Fruit fly (Drosophila melanogaster) whole organism, embryonic: Measurements from ENCODE around the gene Rbfox1.

Source experiments
- Abd-B ChIP-seq: fragments of 200-800 bp; sonication (Bioruptor generic); optimal IDR thresholded peaks from 2 replicates; lab custom pipeline; 2018; ENCODE audit warnings: missing biosample characterization, mild to moderate bottlenecking, missing genetic modification characterization, moderate library complexity
- Bteb2 ChIP-seq: fragments of 200-800 bp; sonication (Bioruptor generic); optimal IDR thresholded peaks from 2 replicates; lab custom pipeline; 2016; ENCODE audit warnings: missing biosample characterization, missing genetic modification characterization
- CG11723 ChIP-seq: fragments of 200-800 bp; sonication (Bioruptor generic); optimal IDR thresholded peaks from 2 replicates; lab custom pipeline; 2017; ENCODE audit warnings: missing biosample characterization, mild to moderate bottlenecking, missing genetic modification characterization
- CG12219 ChIP-seq: fragments of 200-800 bp; sonication (Bioruptor generic); optimal IDR thresholded peaks from 3 replicates; lab custom pipeline; 2018; ENCODE audit warnings: missing biosample characterization, mild to moderate bottlenecking, missing genetic modification characterization
- CG13424 ChIP-seq: fragments of 200-800 bp; sonication (Bioruptor generic); optimal IDR thresholded peaks from 2 replicates; lab custom pipeline; 2019; ENCODE audit warnings: missing biosample characterization, mild to moderate bottlenecking, missing genetic modification characterization, moderate library complexity
- CG13624 ChIP-seq: fragments of 200-800 bp; sonication (Bioruptor generic); optimal IDR thresholded peaks from 2 replicates; lab custom pipeline; 2016; ENCODE audit warnings: missing biosample characterization, missing genetic modification characterization
- CG13775 ChIP-seq: fragments of 200-800 bp; sonication (Bioruptor generic); optimal IDR thresholded peaks from 3 replicates; lab custom pipeline; 2017; ENCODE audit warnings: missing biosample characterization, mild to moderate bottlenecking, missing genetic modification characterization
- CG14050 ChIP-seq: fragments of 200-800 bp; sonication (Bioruptor generic); IDR thresholded peaks from 3 replicates; pipeline ENCODE4 v1.3.6; 2022; ENCODE audit warnings: missing biosample characterization, missing genetic modification characterization
- CG16863 ChIP-seq: fragments of 200-800 bp; sonication (Bioruptor generic); optimal IDR thresholded peaks from 3 replicates; lab custom pipeline; 2016; ENCODE audit warnings: missing biosample characterization, missing genetic modification characterization
- CG17361 ChIP-seq: fragments of 200-800 bp; sonication (Bioruptor generic); IDR thresholded peaks from 3 replicates; pipeline ENCODE4 v1.3.6; 2022; ENCODE audit warnings: missing biosample characterization, missing genetic modification characterization
- CG18011 ChIP-seq: fragments of 200-800 bp; sonication (Bioruptor generic); optimal IDR thresholded peaks from 2 replicates; lab custom pipeline; 2017; ENCODE audit warnings: missing biosample characterization, missing genetic modification characterization, mild to moderate bottlenecking, moderate library complexity, missing genotype
- CG32767 ChIP-seq: fragments of 200-800 bp; sonication (Bioruptor generic); IDR thresholded peaks from 2 replicates; pipeline ENCODE4 v1.3.6; 2022; ENCODE audit warnings: missing biosample characterization, missing genetic modification characterization
- CG34376 ChIP-seq: fragments of 200-800 bp; sonication (Bioruptor generic); optimal IDR thresholded peaks from 2 replicates; lab custom pipeline; 2018; ENCODE audit warnings: missing biosample characterization, mild to moderate bottlenecking, missing genetic modification characterization
- CG4282 ChIP-seq: fragments of 200-800 bp; sonication (Bioruptor generic); optimal IDR thresholded peaks from 2 replicates; lab custom pipeline; 2016; ENCODE audit warnings: missing biosample characterization, missing genetic modification characterization
- CG4404 ChIP-seq: fragments of 200-800 bp; sonication (Bioruptor generic); IDR thresholded peaks from 2 replicates; pipeline ENCODE4 v1.3.6; 2022; ENCODE audit warnings: missing biosample characterization, missing genetic modification characterization
- CG7745 ChIP-seq: fragments of 200-800 bp; sonication (Bioruptor generic); optimal IDR thresholded peaks from 2 replicates; lab custom pipeline; 2018; ENCODE audit warnings: missing biosample characterization, mild to moderate bottlenecking, missing genetic modification characterization, moderate library complexity
- CG7786 ChIP-seq: fragments of 200-800 bp; sonication (Bioruptor generic); optimal IDR thresholded peaks from 2 replicates; lab custom pipeline; 2016; ENCODE audit warnings: missing biosample characterization, missing genetic modification characterization
- CG9727 ChIP-seq: fragments of 200-800 bp; sonication (Bioruptor generic); optimal IDR thresholded peaks from 3 replicates; lab custom pipeline; 2017; ENCODE audit warnings: missing biosample characterization, mild to moderate bottlenecking, missing genetic modification characterization
- CG9817 ChIP-seq: fragments of 200-800 bp; sonication (Bioruptor generic); optimal IDR thresholded peaks from 2 replicates; lab custom pipeline; 2018; ENCODE audit warnings: missing biosample characterization, mild to moderate bottlenecking, missing genetic modification characterization, moderate library complexity
- Chrac-16 ChIP-seq: fragments of 200-800 bp; sonication (Bioruptor generic); optimal IDR thresholded peaks from 3 replicates; lab custom pipeline; 2016; ENCODE audit warnings: missing biosample characterization, missing genetic modification characterization
- Doc2 ChIP-seq: fragments of 200-800 bp; sonication (Bioruptor generic); IDR thresholded peaks from 2 replicates; pipeline ENCODE4 v1.3.6; 2022; ENCODE audit warnings: missing biosample characterization, missing genetic modification characterization
- Elba2 ChIP-seq: fragments of 200-800 bp; sonication (Bioruptor generic); optimal IDR thresholded peaks from 3 replicates; lab custom pipeline; 2016; ENCODE audit warnings: missing biosample characterization, missing genetic modification characterization
- HLH3B ChIP-seq: fragments of 200-800 bp; sonication (Bioruptor generic); IDR thresholded peaks from 2 replicates; pipeline ENCODE4 v1.3.6; 2022; ENCODE audit warnings: missing biosample characterization, missing genetic modification characterization
- Lpt ChIP-seq: fragments of >200 bp; optimal IDR thresholded peaks from 2 replicates; lab custom pipeline; 2018; ENCODE audit warnings: missing biosample characterization, missing genetic modification characterization
- MESR4 ChIP-seq: fragments of 200-800 bp; sonication (Bioruptor generic); optimal IDR thresholded peaks from 2 replicates; lab custom pipeline; 2018; ENCODE audit warnings: missing biosample characterization, mild to moderate bottlenecking, missing genetic modification characterization, moderate library complexity
- Med ChIP-seq: fragments of 200-800 bp; sonication (Bioruptor generic); peaks from one replicate; lab custom pipeline; 2016; ENCODE audit warnings: missing biosample characterization, missing genetic modification characterization, mild to moderate bottlenecking, inconsistent platforms, moderate library complexity
- NFAT ChIP-seq: fragments of 200-800 bp; sonication (Bioruptor generic); IDR thresholded peaks from 2 replicates; pipeline ENCODE4 v1.3.6; 2022; ENCODE audit warnings: missing biosample characterization, missing genetic modification characterization
- Pdp1 ChIP-seq, 2 experiments: fragments of 200-800 bp; sonication (Bioruptor generic); optimal IDR thresholded peaks; 3 replicates each; lab custom pipeline; 2016; ENCODE audit warnings: missing biosample characterization in 2 of 2, missing genetic modification characterization in 2 of 2, mild to moderate bottlenecking in 1 of 2, moderate library complexity in 1 of 2
- Rfx ChIP-seq: fragments of 200-800 bp; sonication (Bioruptor generic); IDR thresholded peaks from 2 replicates; pipeline ENCODE4 v1.3.6; 2022; ENCODE audit warnings: missing biosample characterization, missing genetic modification characterization
- Side ChIP-seq: fragments of 200-800 bp; sonication (Bioruptor generic); optimal IDR thresholded peaks from 2 replicates; lab custom pipeline; 2016; ENCODE audit warnings: missing biosample characterization, missing genetic modification characterization
- Sry-β ChIP-seq: fragments of 200-800 bp; sonication (Bioruptor generic); optimal IDR thresholded peaks from 2 replicates; lab custom pipeline; 2018; ENCODE audit warnings: missing biosample characterization, mild to moderate bottlenecking, missing genetic modification characterization, moderate library complexity
- amos ChIP-seq: fragments of 200-800 bp; sonication (Bioruptor generic); IDR thresholded peaks from 2 replicates; pipeline ENCODE4 v1.3.6; 2022; ENCODE audit warnings: missing biosample characterization, missing genetic modification characterization; ENCODE audit not compliant: partially characterized antibody
- ase ChIP-seq: fragments of 200-800 bp; sonication (Bioruptor generic); IDR thresholded peaks from 3 replicates; pipeline ENCODE4 v1.3.6; 2022; ENCODE audit warnings: missing biosample characterization, missing genetic modification characterization
- bigmax ChIP-seq: fragments of 200-800 bp; sonication (Bioruptor generic); optimal IDR thresholded peaks from 2 replicates; lab custom pipeline; 2018; ENCODE audit warnings: missing biosample characterization, mild to moderate bottlenecking, missing genetic modification characterization
- chif ChIP-seq, 2 experiments: fragments of 200-800 bp; sonication (Bioruptor generic); optimal IDR thresholded peaks; 3 replicates each; lab custom pipeline; 2016; ENCODE audit warnings: missing biosample characterization in 2 of 2, missing genetic modification characterization in 2 of 2
- crol ChIP-seq: fragments of 200-800 bp; sonication (Bioruptor generic); IDR thresholded peaks from 2 replicates; pipeline ENCODE4 v1.3.6; 2022; ENCODE audit warnings: missing biosample characterization, missing genetic modification characterization
- dmrt99B ChIP-seq: fragments of 200-800 bp; sonication (Bioruptor generic); optimal IDR thresholded peaks from 2 replicates; lab custom pipeline; 2018; ENCODE audit warnings: missing biosample characterization, mild to moderate bottlenecking, missing genetic modification characterization, moderate library complexity
- gce ChIP-seq: fragments of 200-800 bp; sonication (Bioruptor generic); IDR thresholded peaks from 3 replicates; pipeline ENCODE4 v1.3.6; 2022; ENCODE audit warnings: missing biosample characterization, missing genetic modification characterization
- gsb-n ChIP-seq: fragments of 200-800 bp; sonication (Bioruptor generic); optimal IDR thresholded peaks from 3 replicates; lab custom pipeline; 2018; ENCODE audit warnings: missing biosample characterization, mild to moderate bottlenecking, missing genetic modification characterization
- kni ChIP-seq: fragments of 200-800 bp; sonication (Bioruptor generic); optimal IDR thresholded peaks from 3 replicates; lab custom pipeline; 2017; ENCODE audit warnings: mild to moderate bottlenecking, missing biosample characterization, missing genetic modification reagents, missing genetic modification characterization
- luna ChIP-seq: fragments of 200-800 bp; sonication (Bioruptor generic); optimal IDR thresholded peaks from 2 replicates; lab custom pipeline; 2016; ENCODE audit warnings: missing biosample characterization, missing genetic modification characterization
- oc ChIP-seq: fragments of 200-800 bp; sonication (Bioruptor generic); optimal IDR thresholded peaks from 2 replicates; lab custom pipeline; 2018; ENCODE audit warnings: missing biosample characterization, mild to moderate bottlenecking, missing genetic modification characterization, moderate library complexity
- pan ChIP-seq, 4 experiments: fragments of >200 bp in 3 of 4; fragments of 200-800 bp in 1 of 4; sonication (Bioruptor generic) in 1 of 4; optimal IDR thresholded peaks in 3 of 4; IDR thresholded peaks in 1 of 4; 2 replicates each; pipeline versions ENCODE4 v1.3.6 to Lab custom; 2017 to 2022; ENCODE audit warnings: missing biosample characterization in 2 of 4, missing genetic modification characterization in 2 of 4, mixed read lengths in 1 of 4
- sd ChIP-seq: fragments of 200-800 bp; sonication (Bioruptor generic); optimal IDR thresholded peaks from 3 replicates; lab custom pipeline; 2018; ENCODE audit warnings: missing biosample characterization, mild to moderate bottlenecking, missing genetic modification characterization, moderate library complexity
- slou ChIP-seq: fragments of 200-800 bp; sonication (Bioruptor generic); optimal IDR thresholded peaks from 3 replicates; lab custom pipeline; 2016; ENCODE audit warnings: missing biosample characterization, missing genetic modification characterization
- so ChIP-seq: fragments of 200-800 bp; sonication (Bioruptor generic); IDR thresholded peaks from 3 replicates; pipeline ENCODE4 v1.3.6; 2022; ENCODE audit warnings: missing biosample characterization, missing genetic modification characterization
- tll ChIP-seq, 2 experiments: fragments of 200-800 bp in 1 of 2; fragments of >200 bp in 1 of 2; sonication (Bioruptor generic) in 1 of 2; optimal IDR thresholded peaks; 2 replicates each; lab custom pipeline; 2017 to 2019; ENCODE audit warnings: missing biosample characterization in 2 of 2, missing genetic modification characterization in 2 of 2, mild to moderate bottlenecking in 1 of 2, moderate library complexity in 1 of 2
- zen ChIP-seq: fragments of 200-800 bp; sonication (Bioruptor generic); optimal IDR thresholded peaks from 3 replicates; lab custom pipeline; 2018; ENCODE audit warnings: missing biosample characterization, mild to moderate bottlenecking, missing genetic modification characterization, moderate library complexity

The Rbfox1 gene

dm6 chr3L:10553152-10553551 is 71.9 kb downstream of the Rbfox1 start:
- TF ChIP-seq CG34376 (GFP tag; lab: Kevin White, UChicago) (peak; percentile 30), Med (GFP tag; lab: Kevin White, UChicago) (peak; percentile 42), sd (tag; lab: Kevin White, UChicago) (peak; percentile 66), CG9817 (tag; lab: Kevin White, UChicago) (no peak), Pdp1 (GFP tag; optimal IDR thresholded peaks at IDR 0.05; lab: Kevin White, UChicago) (peak in 1 of 2 experiments; percentile 24), Bteb2 (GFP tag; lab: Kevin White, UChicago) (no peak)

dm6 chr3L:10554489-10554888 is 73.3 kb downstream of the Rbfox1 start:
- TF ChIP-seq Elba2 (GFP tag; lab: Kevin White, UChicago) (peak; percentile 20), CG13424 (peak; percentile 79), HLH3B (GFP tag; lab: Robert Waterston, UW) (peak; percentile 82), MESR4 (GFP tag; lab: Kevin White, UChicago) (peak; percentile 20), so (GFP tag; lab: Robert Waterston, UW) (peak; percentile 81; the same call in 2 of the 3 replicates), bigmax (GFP tag; lab: Kevin White, UChicago) (peak; percentile 5), NFAT (GFP tag; lab: Robert Waterston, UW) (0 out of 2 replicates have a peak, but pooled peaks have one; percentile 4), CG12219 (GFP tag; lab: Kevin White, UChicago) (peak; percentile 80), luna (GFP tag; lab: Kevin White, UChicago) (no peak), Abd-B (GFP tag; lab: Kevin White, UChicago) (peak; percentile 81), CG16863 (GFP tag; lab: Kevin White, UChicago) (peak; percentile 67), tll (GFP tag; optimal IDR thresholded peaks at IDR 0.05; lab: Kevin White, UChicago) (no peak), CG7786 (peak; percentile 53), oc (peak; percentile 81), Lpt (GFP tag; lab: Kevin White, UChicago) (no peak), gce (GFP tag; lab: Robert Waterston, UW) (peak; percentile 80), CG14050 (GFP tag; lab: Robert Waterston, UW) (peak; percentile 56), CG4404 (GFP tag; lab: Robert Waterston, UW) (peak; percentile 79), crol (GFP tag; lab: Robert Waterston, UW) (0 out of 2 replicates have a peak, but pooled peaks have one; percentile 25), CG9727 (GFP tag; lab: Kevin White, UChicago) (peak; percentile 93), CG18011 (no peak), zen (peak; percentile 88), CG17361 (peak; percentile 88), CG7745 (tag; lab: Kevin White, UChicago) (peak; percentile 21), Rfx (GFP tag; lab: Robert Waterston, UW) (peak; percentile 62), Doc2 (GFP tag; lab: Robert Waterston, UW) (no peak), CG32767 (GFP tag; lab: Robert Waterston, UW) (peak; percentile 65; the same call in 1 of the 2 replicates), CG11723 (GFP tag; lab: Kevin White, UChicago) (peak; percentile 48), CG4282 (GFP tag; lab: Kevin White, UChicago) (no peak), slou (GFP tag; lab: Kevin White, UChicago) (no peak), CG13775 (GFP tag; lab: Kevin White, UChicago) (peak; percentile 73), CG13624 (GFP tag; lab: Kevin White, UChicago) (peak; percentile 45), dmrt99B (peak; percentile 91), ase (GFP tag; lab: Robert Waterston, UW) (peak; percentile 71; the same call in 2 of the 3 replicates), Side (GFP tag; lab: Kevin White, UChicago) (peak; percentile 84), pan (optimal IDR thresholded peaks at IDR 0.05; lab: Kevin White, UChicago) (no peak), pan (GFP tag; optimal IDR thresholded peaks at IDR 0.05 in 1 of 2, IDR thresholded peaks at IDR 0.05 in 1 of 2) (peak in 1 of 2 experiments; percentile 89), gsb-n (tag; lab: Kevin White, UChicago) (peak; percentile 91), amos (GFP tag; lab: Robert Waterston, UW) (no peak), Chrac-16 (peak; percentile 70), Sry-β (GFP tag; lab: Kevin White, UChicago) (peak; percentile 53), chif (GFP tag; optimal IDR thresholded peaks at IDR 0.05; lab: Kevin White, UChicago) (peak; percentile 70 to 90), kni (peak; percentile 30)
